Worm (Caenorhabditis elegans) whole organism, late embryonic: ENCODE measurements around the gene plpp-1.1.

ENCODE experiments used
- ahr-1 ChIP-seq: sonication (generic microtip); optimal IDR thresholded peaks from 2 replicates; lab custom pipeline; 2016; ENCODE audit warnings: missing genetic modification characterization, missing compliant biosample characterization
- ceh-2 ChIP-seq: sonication (generic microtip); optimal IDR thresholded peaks from 2 replicates; lab custom pipeline; 2016; ENCODE audit warnings: missing genotype, missing genetic modification characterization, missing compliant biosample characterization
- che-1 ChIP-seq: sonication (generic microtip); optimal IDR thresholded peaks from 2 replicates; lab custom pipeline; 2016; ENCODE audit warnings: mild to moderate bottlenecking, missing genetic modification characterization, missing compliant biosample characterization
- elt-2 ChIP-seq: sonication (generic microtip); optimal IDR thresholded peaks from 2 replicates; lab custom pipeline; 2016; ENCODE audit warnings: missing genetic modification reagents, missing genetic modification characterization, missing compliant biosample characterization
- elt-4 ChIP-seq: sonication (generic microtip); optimal IDR thresholded peaks from 2 replicates; lab custom pipeline; 2016; ENCODE audit warnings: missing genetic modification characterization, missing compliant biosample characterization
- ets-4 ChIP-seq: sonication (generic microtip); optimal IDR thresholded peaks from 2 replicates; lab custom pipeline; 2016; ENCODE audit warnings: missing genetic modification characterization, missing compliant biosample characterization
- eyg-1 ChIP-seq: sonication (generic microtip); optimal IDR thresholded peaks from 2 replicates; lab custom pipeline; 2016; ENCODE audit warnings: missing genotype, missing genetic modification characterization, missing compliant biosample characterization
- lim-6 ChIP-seq: sonication (generic microtip); optimal IDR thresholded peaks from 2 replicates; lab custom pipeline; 2016; ENCODE audit warnings: missing genetic modification characterization, missing compliant biosample characterization
- pha-2 ChIP-seq: sonication (generic microtip); optimal IDR thresholded peaks from 2 replicates; lab custom pipeline; 2017; ENCODE audit warnings: mild to moderate bottlenecking, missing genetic modification characterization, missing compliant biosample characterization

ce11 chrII:3893911-3894310 is 33.9 kb downstream of the plpp-1.1 start:
- TF ChIP-seq elt-4 (tag; lab: Kevin White, UChicago) (no peak), pha-2 (no peak), ahr-1 (tag; lab: Kevin White, UChicago) (no peak), ceh-2 (tag; lab: Kevin White, UChicago) (no peak), eyg-1 (tag; lab: Kevin White, UChicago) (no peak), ets-4 (tag; lab: Kevin White, UChicago) (no peak), che-1 (tag; lab: Kevin White, UChicago) (no peak), lim-6 (no peak), elt-2 (tag; lab: Kevin White, UChicago) (no peak)
